Fruit fly (Drosophila melanogaster): ENCODE measurements around the gene Usp2.

dm6 chrX:22486487-22486886, 30.9 kb downstream of the Usp2 start:
- TF ChIP-seq CG7357 (GFP tag; IDR thresholded peaks at IDR 0.05) (no peak), dm (GFP tag; optimal IDR thresholded peaks at IDR 0.05) (no peak), CG13287 (GFP tag; IDR thresholded peaks at IDR 0.05; ENCODE audit: partially characterized antibody) (no peak), CG14441 (GFP tag; IDR thresholded peaks at IDR 0.05) (no peak), Doc3 (GFP tag; IDR thresholded peaks at IDR 0.05; ENCODE audit: partially characterized antibody) (no peak), pho (GFP tag; optimal IDR thresholded peaks at IDR 0.05) (no peak)
